Fruit fly (Drosophila melanogaster) whole organism: ENCODE results near the gene MtnC.

Source experiments
- EcR ChIP-seq, 2 experiments: fragments of >200 bp; optimal IDR thresholded peaks; 2 replicates each; lab custom pipeline; 2017; ENCODE audit warnings: missing biosample characterization in 2 of 2, missing genetic modification characterization in 2 of 2, missing genetic modification reagents in 2 of 2
- psq ChIP-seq: fragments of >200 bp; optimal IDR thresholded peaks from 2 replicates; lab custom pipeline; 2017

- TF ChIP-seq EcR (GFP tag; optimal IDR thresholded peaks at IDR 0.05; lab: Kevin White, UChicago), result no peak
- no peak for TF ChIP-seq psq (lab: Kevin White, UChicago)
Observed at dm6 chr3R:20360008-20360407, at the start of gene MtnC.
